Fruit fly (Drosophila melanogaster) whole organism, embryonic: ENCODE data around the gene mib1.

Experiments used
- Awh ChIP-seq: fragments of 200-800 bp; sonication (Bioruptor generic); IDR thresholded peaks from 2 replicates; pipeline ENCODE4, ENCODE4 v1.3.6; 2022; ENCODE audit warnings: missing biosample characterization, missing genetic modification characterization
- CG10979 ChIP-seq: fragments of 200-800 bp; sonication (Bioruptor generic); optimal IDR thresholded peaks from 2 replicates; lab custom pipeline; 2018; ENCODE audit warnings: missing biosample characterization, mild to moderate bottlenecking, missing genetic modification characterization, moderate library complexity
- CG11504 ChIP-seq: fragments of 200-800 bp; sonication (Bioruptor generic); optimal IDR thresholded peaks from 3 replicates; lab custom pipeline; 2019; ENCODE audit warnings: missing biosample characterization, mild to moderate bottlenecking, missing genetic modification characterization, moderate library complexity
- CG12104 ChIP-seq: fragments of 200-800 bp; sonication (Bioruptor generic); optimal IDR thresholded peaks from 3 replicates; lab custom pipeline; 2016; ENCODE audit warnings: missing biosample characterization, missing genetic modification characterization
- CG12155 ChIP-seq: fragments of 200-800 bp; sonication (Bioruptor generic); optimal IDR thresholded peaks from 3 replicates; lab custom pipeline; 2016; ENCODE audit warnings: missing biosample characterization, missing genetic modification characterization
- CG13424 ChIP-seq: fragments of 200-800 bp; sonication (Bioruptor generic); optimal IDR thresholded peaks from 2 replicates; lab custom pipeline; 2019; ENCODE audit warnings: missing biosample characterization, mild to moderate bottlenecking, missing genetic modification characterization, moderate library complexity
- CG13624 ChIP-seq: fragments of 200-800 bp; sonication (Bioruptor generic); optimal IDR thresholded peaks from 2 replicates; lab custom pipeline; 2016; ENCODE audit warnings: missing biosample characterization, missing genetic modification characterization
- CG14710 ChIP-seq: fragments of 200-800 bp; sonication (Bioruptor generic); optimal IDR thresholded peaks from 3 replicates; lab custom pipeline; 2019; ENCODE audit warnings: missing biosample characterization, mild to moderate bottlenecking, missing genetic modification characterization, moderate library complexity
- CG15514 ChIP-seq: fragments of 200-800 bp; sonication (Bioruptor generic); optimal IDR thresholded peaks from 3 replicates; lab custom pipeline; 2017; ENCODE audit warnings: missing biosample characterization, missing genetic modification characterization, mild to moderate bottlenecking, moderate library complexity, missing genetic modification reagents
- CG1603 ChIP-seq: fragments of 200-800 bp; sonication (Bioruptor generic); optimal IDR thresholded peaks from 2 replicates; lab custom pipeline; 2019; ENCODE audit warnings: missing biosample characterization, mild to moderate bottlenecking, missing genetic modification characterization, moderate library complexity
- CG16813 ChIP-seq: fragments of 200-800 bp; sonication (Bioruptor generic); IDR thresholded peaks from 3 replicates; pipeline ENCODE4 v1.3.6; 2022; ENCODE audit warnings: missing biosample characterization, missing genetic modification characterization; ENCODE audit not compliant: partially characterized antibody
- CG17912 ChIP-seq: fragments of 200-800 bp; sonication (Bioruptor generic); optimal IDR thresholded peaks from 2 replicates; lab custom pipeline; 2018; ENCODE audit warnings: missing biosample characterization, mild to moderate bottlenecking, missing genetic modification characterization
- CG18476 ChIP-seq: fragments of 200-800 bp; sonication (Bioruptor generic); optimal IDR thresholded peaks from 2 replicates; lab custom pipeline; 2016; ENCODE audit warnings: missing biosample characterization, mild to moderate bottlenecking, missing genetic modification characterization
- CG2116 ChIP-seq: fragments of 200-800 bp; sonication (Bioruptor generic); optimal IDR thresholded peaks from 3 replicates; lab custom pipeline; 2018; ENCODE audit warnings: missing biosample characterization, mild to moderate bottlenecking, missing genetic modification characterization
- CG2889 ChIP-seq: fragments of 200-800 bp; sonication (Bioruptor generic); IDR thresholded peaks from 3 replicates; pipeline ENCODE4 v1.3.6; 2022; ENCODE audit warnings: missing biosample characterization, missing genetic modification characterization
- CG32767 ChIP-seq: fragments of 200-800 bp; sonication (Bioruptor generic); IDR thresholded peaks from 2 replicates; pipeline ENCODE4 v1.3.6; 2022; ENCODE audit warnings: missing biosample characterization, missing genetic modification characterization
- CG32772 ChIP-seq: fragments of 200-800 bp; sonication (Bioruptor generic); IDR thresholded peaks from 2 replicates; pipeline ENCODE4 v1.3.6; 2022; ENCODE audit warnings: missing biosample characterization, missing genetic modification characterization
- CG3995 ChIP-seq: fragments of 200-800 bp; sonication (Bioruptor generic); optimal IDR thresholded peaks from 3 replicates; lab custom pipeline; 2016; ENCODE audit warnings: missing biosample characterization, missing genetic modification characterization
- CG6254 ChIP-seq: fragments of 200-800 bp; sonication (Bioruptor generic); optimal IDR thresholded peaks from 3 replicates; lab custom pipeline; 2017; ENCODE audit warnings: mild to moderate bottlenecking, missing biosample characterization, missing genetic modification reagents, missing genetic modification characterization
- CG7963 ChIP-seq: fragments of 200-800 bp; sonication (Bioruptor generic); IDR thresholded peaks from 3 replicates; pipeline ENCODE4 v1.3.6; 2022; ENCODE audit warnings: missing biosample characterization, missing genetic modification characterization; ENCODE audit not compliant: partially characterized antibody
- CG9609 ChIP-seq: fragments of 200-800 bp; sonication (Bioruptor generic); optimal IDR thresholded peaks from 3 replicates; lab custom pipeline; 2016; ENCODE audit warnings: missing biosample characterization, missing genetic modification characterization
- CG9797 ChIP-seq: fragments of 200-800 bp; sonication (Bioruptor generic); optimal IDR thresholded peaks from 3 replicates; lab custom pipeline; 2018; ENCODE audit warnings: missing biosample characterization, mild to moderate bottlenecking, missing genetic modification characterization
- Chrac-16 ChIP-seq: fragments of 200-800 bp; sonication (Bioruptor generic); optimal IDR thresholded peaks from 3 replicates; lab custom pipeline; 2016; ENCODE audit warnings: missing biosample characterization, missing genetic modification characterization
- D19B ChIP-seq: fragments of 200-800 bp; sonication (Bioruptor generic); optimal IDR thresholded peaks from 2 replicates; lab custom pipeline; 2017; ENCODE audit warnings: missing biosample characterization, mild to moderate bottlenecking, missing genetic modification characterization
- Dfd ChIP-seq, 2 experiments: fragments of >200 bp; optimal IDR thresholded peaks; 2 replicates each; lab custom pipeline; 2017; ENCODE audit warnings: missing biosample characterization in 2 of 2, missing genetic modification characterization in 2 of 2
- Dp ChIP-seq: fragments of 200-800 bp; sonication (Bioruptor generic); optimal IDR thresholded peaks from 2 replicates; lab custom pipeline; 2018; ENCODE audit warnings: missing biosample characterization, mild to moderate bottlenecking, missing genetic modification characterization, moderate library complexity
- HLH54F ChIP-seq: fragments of 200-800 bp; sonication (Bioruptor generic); optimal IDR thresholded peaks from 3 replicates; lab custom pipeline; 2016; ENCODE audit warnings: missing biosample characterization, missing genetic modification characterization
- Sin3A ChIP-seq: fragments of >200 bp; optimal IDR thresholded peaks from 2 replicates; lab custom pipeline; 2018
- Sry-δ ChIP-seq: fragments of 200-800 bp; sonication (Bioruptor generic); optimal IDR thresholded peaks from 2 replicates; lab custom pipeline; 2016; ENCODE audit warnings: missing biosample characterization, missing genetic modification characterization
- TFAM ChIP-seq: fragments of 200-800 bp; sonication (Bioruptor generic); optimal IDR thresholded peaks from 2 replicates; lab custom pipeline; 2017; ENCODE audit warnings: missing biosample characterization, missing genetic modification characterization, inconsistent platforms
- ab ChIP-seq: fragments of 200-800 bp; sonication (Bioruptor generic); optimal IDR thresholded peaks from 2 replicates; lab custom pipeline; 2016; ENCODE audit warnings: missing biosample characterization, missing genetic modification characterization
- amos ChIP-seq: fragments of 200-800 bp; sonication (Bioruptor generic); IDR thresholded peaks from 2 replicates; pipeline ENCODE4 v1.3.6; 2022; ENCODE audit warnings: missing biosample characterization, missing genetic modification characterization; ENCODE audit not compliant: partially characterized antibody
- ara ChIP-seq: fragments of 200-800 bp; sonication (Bioruptor generic); IDR thresholded peaks from 2 replicates; pipeline ENCODE4 v1.3.6; 2022; ENCODE audit warnings: missing biosample characterization, missing genetic modification characterization
- bbx ChIP-seq: fragments of 200-800 bp; sonication (Bioruptor generic); IDR thresholded peaks from 2 replicates; pipeline ENCODE4 v1.3.6; 2022; ENCODE audit warnings: missing biosample characterization, missing genetic modification characterization; ENCODE audit not compliant: partially characterized antibody
- dmrt99B ChIP-seq: fragments of 200-800 bp; sonication (Bioruptor generic); optimal IDR thresholded peaks from 2 replicates; lab custom pipeline; 2018; ENCODE audit warnings: missing biosample characterization, mild to moderate bottlenecking, missing genetic modification characterization, moderate library complexity
- ems ChIP-seq: fragments of 200-800 bp; sonication (Bioruptor generic); optimal IDR thresholded peaks from 3 replicates; lab custom pipeline; 2016; ENCODE audit warnings: missing biosample characterization, missing genetic modification characterization
- ewg ChIP-seq: fragments of 200-800 bp; sonication (Bioruptor generic); optimal IDR thresholded peaks from 3 replicates; lab custom pipeline; 2017; ENCODE audit warnings: mild to moderate bottlenecking, missing biosample characterization, missing genetic modification reagents, missing genetic modification characterization
- exex ChIP-seq: fragments of 200-800 bp; sonication (Bioruptor generic); optimal IDR thresholded peaks from 4 replicates; lab custom pipeline; 2018; ENCODE audit warnings: missing biosample characterization, mild to moderate bottlenecking, missing genetic modification characterization, moderate library complexity
- gce ChIP-seq: fragments of 200-800 bp; sonication (Bioruptor generic); IDR thresholded peaks from 3 replicates; pipeline ENCODE4 v1.3.6; 2022; ENCODE audit warnings: missing biosample characterization, missing genetic modification characterization
- lab ChIP-seq: fragments of 200-800 bp; sonication (Bioruptor generic); optimal IDR thresholded peaks from 3 replicates; lab custom pipeline; 2017; ENCODE audit warnings: missing biosample characterization, missing genetic modification characterization, mild to moderate bottlenecking, moderate library complexity, missing genetic modification reagents
- lola ChIP-seq, 3 experiments: fragments of >200 bp in 2 of 3; fragments of 200-800 bp in 1 of 3; sonication (Bioruptor generic) in 1 of 3; optimal IDR thresholded peaks; 2 replicates each; lab custom pipeline; 2017 to 2019; ENCODE audit warnings: missing biosample characterization in 3 of 3, missing genetic modification characterization in 3 of 3, mild to moderate bottlenecking in 1 of 3, moderate library complexity in 1 of 3
- luna ChIP-seq: fragments of 200-800 bp; sonication (Bioruptor generic); optimal IDR thresholded peaks from 2 replicates; lab custom pipeline; 2016; ENCODE audit warnings: missing biosample characterization, missing genetic modification characterization
- odd ChIP-seq: fragments of 200-800 bp; sonication (Bioruptor generic); optimal IDR thresholded peaks from 2 replicates; lab custom pipeline; 2017; ENCODE audit warnings: missing biosample characterization, mild to moderate bottlenecking, missing genetic modification characterization
- pfk ChIP-seq: fragments of 200-800 bp; sonication (Bioruptor generic); optimal IDR thresholded peaks from 2 replicates; lab custom pipeline; 2018; ENCODE audit warnings: missing biosample characterization, mild to moderate bottlenecking, missing genetic modification characterization, moderate library complexity
- pita ChIP-seq: fragments of 200-800 bp; sonication (Bioruptor generic); optimal IDR thresholded peaks from 2 replicates; lab custom pipeline; 2017; ENCODE audit warnings: missing biosample characterization, mild to moderate bottlenecking, missing genetic modification characterization
- pros ChIP-seq: fragments of 200-800 bp; sonication (Bioruptor generic); optimal IDR thresholded peaks from 3 replicates; lab custom pipeline; 2019; ENCODE audit warnings: missing biosample characterization, mild to moderate bottlenecking, missing genetic modification characterization, moderate library complexity
- shn ChIP-seq: fragments of 200-800 bp; sonication (Bioruptor generic); optimal IDR thresholded peaks from 3 replicates; lab custom pipeline; 2016; ENCODE audit warnings: missing biosample characterization, missing genetic modification characterization
- sisA ChIP-seq: fragments of 200-800 bp; sonication (Bioruptor generic); IDR thresholded peaks from 2 replicates; pipeline ENCODE4 v1.3.6; 2022; ENCODE audit warnings: missing biosample characterization, missing genetic modification characterization
- slbo ChIP-seq: fragments of 200-800 bp; sonication (Bioruptor generic); IDR thresholded peaks from 2 replicates; pipeline ENCODE4 v1.3.6; 2022; ENCODE audit warnings: missing biosample characterization, missing genetic modification characterization
- tna ChIP-seq: fragments of 200-800 bp; sonication (Bioruptor generic); IDR thresholded peaks from 2 replicates; pipeline ENCODE4 v1.3.6; 2022; ENCODE audit warnings: missing biosample characterization, missing genetic modification characterization; ENCODE audit not compliant: partially characterized antibody
- vfl ChIP-seq: fragments of 200-800 bp; sonication (Bioruptor generic); optimal IDR thresholded peaks from 2 replicates; lab custom pipeline; 2016; ENCODE audit warnings: missing biosample characterization, missing genetic modification characterization

The mib1 gene

DNA sequence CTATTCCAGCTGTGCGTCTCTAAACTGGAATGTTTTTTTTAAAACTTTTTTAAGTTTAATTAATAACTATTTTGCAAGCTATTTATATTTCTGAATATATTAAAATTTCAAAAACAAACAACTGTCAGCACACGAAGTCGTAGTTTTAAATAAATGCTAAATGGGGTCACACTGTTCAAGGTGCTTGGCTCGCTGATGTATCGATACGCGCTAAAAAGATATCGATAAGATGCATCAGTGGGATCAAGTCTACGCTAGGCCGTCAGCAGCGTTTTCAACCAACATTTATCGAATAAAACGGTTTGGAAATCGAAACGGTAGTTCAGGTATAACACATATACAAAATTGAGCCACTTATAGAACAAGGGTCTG, 39.3 kb upstream of the mib1 start, which contains the start of gene Diap1 (continued):
- TF ChIP-seq pfk (GFP tag; lab: Kevin White, UChicago): peak; percentile 64
- TF ChIP-seq Dp (GFP tag; lab: Kevin White, UChicago): peak; percentile 85
- TF ChIP-seq CG14710 (tag; lab: Kevin White, UChicago): peak; percentile 100
- TF ChIP-seq CG15514 (GFP tag; lab: Kevin White, UChicago): peak; percentile 96
- TF ChIP-seq pros (GFP tag; lab: Kevin White, UChicago): no peak
- peak; percentile 95 for TF ChIP-seq CG2116 (GFP tag; lab: Kevin White, UChicago)
- TF ChIP-seq CG32772 (GFP tag; lab: Robert Waterston, UW): 0 out of 2 replicates have a peak, but pooled peaks have one; percentile 1
- TF ChIP-seq luna (GFP tag; lab: Kevin White, UChicago): no peak
- TF ChIP-seq Dfd (GFP tag; optimal IDR thresholded peaks at IDR 0.05; lab: Kevin White, UChicago): no peak
- TF ChIP-seq CG12155 (GFP tag; lab: Kevin White, UChicago): no peak
- no peak for TF ChIP-seq ems
- TF ChIP-seq CG13424 (tag; lab: Kevin White, UChicago): no peak
- TF ChIP-seq CG7963 (GFP tag; lab: Robert Waterston, UW): peak; percentile 91
- TF ChIP-seq TFAM (GFP tag; lab: Kevin White, UChicago): no peak
- TF ChIP-seq CG11504 (tag; lab: Kevin White, UChicago): peak; percentile 23
- TF ChIP-seq CG1603 (tag; lab: Kevin White, UChicago): peak; percentile 71
- no peak for TF ChIP-seq CG12104 (GFP tag; lab: Kevin White, UChicago)
- no peak for TF ChIP-seq CG17912 (GFP tag; lab: Kevin White, UChicago)
- peak; percentile 87 for TF ChIP-seq CG16813 (GFP tag; lab: Robert Waterston, UW)
- TF ChIP-seq gce (GFP tag; lab: Robert Waterston, UW): no peak
- TF ChIP-seq CG10979 (tag; lab: Kevin White, UChicago): no peak
- peak; percentile 92 for TF ChIP-seq bbx (GFP tag; lab: Robert Waterston, UW)
- peak; percentile 71 for TF ChIP-seq Sin3A (lab: Kevin White, UChicago)
- TF ChIP-seq pita (GFP tag; lab: Kevin White, UChicago): peak; percentile 87
- no peak for TF ChIP-seq ewg (GFP tag; lab: Kevin White, UChicago)
- TF ChIP-seq CG32767 (GFP tag; lab: Robert Waterston, UW): no peak
- peak; percentile 89; the same call in 1 of the 2 replicates for TF ChIP-seq amos (GFP tag; lab: Robert Waterston, UW)
- TF ChIP-seq lola (GFP tag; optimal IDR thresholded peaks at IDR 0.05; lab: Kevin White, UChicago): no peak
- no peak for TF ChIP-seq Awh (GFP tag; lab: Robert Waterston, UW)
- peak; percentile 62 for TF ChIP-seq CG9797 (GFP tag; lab: Kevin White, UChicago)
- no peak for TF ChIP-seq vfl
- no peak for TF ChIP-seq shn (GFP tag; lab: Kevin White, UChicago)
- no peak for TF ChIP-seq ara (GFP tag; lab: Robert Waterston, UW)
- no peak for TF ChIP-seq CG2889 (GFP tag; lab: Robert Waterston, UW)
- no peak for TF ChIP-seq sisA (GFP tag; lab: Robert Waterston, UW)
- peak; percentile 90 for TF ChIP-seq Sry-δ (GFP tag; lab: Kevin White, UChicago)
- TF ChIP-seq CG6254 (GFP tag; lab: Kevin White, UChicago): no peak
- TF ChIP-seq tna (GFP tag; lab: Robert Waterston, UW): peak; percentile 78
- no peak for TF ChIP-seq D19B (GFP tag; lab: Kevin White, UChicago)
- no peak for TF ChIP-seq dmrt99B
- TF ChIP-seq CG9609 (GFP tag; lab: Kevin White, UChicago): no peak
- TF ChIP-seq CG3995: no peak
- TF ChIP-seq odd (GFP tag; lab: Kevin White, UChicago): no peak
- no peak for TF ChIP-seq Chrac-16 (GFP tag; lab: Kevin White, UChicago)
- TF ChIP-seq lab (GFP tag; lab: Kevin White, UChicago): no peak
- peak; percentile 50 for TF ChIP-seq CG13624 (GFP tag; lab: Kevin White, UChicago)
- no peak for TF ChIP-seq slbo (GFP tag; lab: Robert Waterston, UW)
- no peak for TF ChIP-seq exex
- TF ChIP-seq HLH54F: no peak
- TF ChIP-seq ab (GFP tag; lab: Kevin White, UChicago): no peak
- TF ChIP-seq CG18476 (GFP tag; lab: Kevin White, UChicago): no peak
